Fruit fly (Drosophila melanogaster): ENCODE measurements around the gene CG42870.
A peak's percentile ranks its signal among the peaks of the same experiment; 100 is the strongest.

Gene CG42870

DNA sequence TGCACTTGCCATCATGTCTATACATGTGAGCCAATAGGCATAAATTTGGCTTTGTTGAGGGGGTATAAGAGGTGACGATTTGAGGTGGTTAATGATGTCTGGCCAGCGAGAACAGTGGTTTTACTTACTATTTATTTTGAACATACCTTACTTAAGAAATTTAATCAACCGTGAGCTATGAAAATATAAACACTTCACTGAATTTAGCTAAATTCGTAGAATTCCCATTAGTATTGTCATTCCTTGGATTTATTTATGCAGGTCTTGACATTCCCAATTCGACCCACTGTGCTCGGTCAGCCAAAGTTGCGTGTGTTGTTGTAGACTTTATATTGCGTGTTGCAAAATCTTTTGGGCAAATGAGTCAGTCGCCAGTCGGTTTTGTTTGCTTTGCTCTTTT, 49.3 kb downstream of the CG42870 start (continued):
- TF ChIP-seq HmgZ (tag; optimal IDR thresholded peaks at IDR 0.05) (no peak), z (GFP tag; IDR thresholded peaks at IDR 0.05) (no peak), Dad (GFP tag; optimal IDR thresholded peaks at IDR 0.05) (no peak), Bteb2 (GFP tag; optimal IDR thresholded peaks at IDR 0.05) (no peak), CG12236 (GFP tag; optimal IDR thresholded peaks at IDR 0.05) (no peak), CG11504 (tag; optimal IDR thresholded peaks at IDR 0.05) (peak; percentile 45), lab (GFP tag; optimal IDR thresholded peaks at IDR 0.05) (no peak), org-1 (GFP tag; optimal IDR thresholded peaks at IDR 0.05) (no peak), br (optimal IDR thresholded peaks at IDR 0.05) (no peak), CG5245 (GFP tag; optimal IDR thresholded peaks at IDR 0.05) (no peak), CG32532 (GFP tag; IDR thresholded peaks at IDR 0.05) (no peak), lmd (GFP tag; IDR thresholded peaks at IDR 0.05) (peak; percentile 13; the same call in 1 of the 2 replicates), dati (GFP tag; IDR thresholded peaks at IDR 0.05) (no peak), zen (tag; optimal IDR thresholded peaks at IDR 0.05) (no peak), hkb (optimal IDR thresholded peaks at IDR 0.05) (no peak), hkb (GFP tag; IDR thresholded peaks at IDR 0.05) (peak; percentile 41; the same call in 1 of the 2 replicates), gfzf (GFP tag; optimal IDR thresholded peaks at IDR 0.05) (no peak), wor (GFP tag; IDR thresholded peaks at IDR 0.05) (0 out of 2 replicates have a peak, but pooled peaks have one; percentile 11), sima (GFP tag; optimal IDR thresholded peaks at IDR 0.05) (no peak), CG15269 (tag; optimal IDR thresholded peaks at IDR 0.05) (peak; percentile 29), trem (tag; optimal IDR thresholded peaks at IDR 0.05) (no peak), vfl (GFP tag; optimal IDR thresholded peaks at IDR 0.05) (no peak), bowl (GFP tag; IDR thresholded peaks at IDR 0.05) (no peak), ab (GFP tag; optimal IDR thresholded peaks at IDR 0.05) (no peak), CG3407 (GFP tag; optimal IDR thresholded peaks at IDR 0.05) (no peak), tna (GFP tag; IDR thresholded peaks at IDR 0.05; ENCODE audit: partially characterized antibody) (no peak), sqz (GFP tag; optimal IDR thresholded peaks at IDR 0.05) (no peak), Hr51 (GFP tag; optimal IDR thresholded peaks at IDR 0.05) (peak in 1 of 2 experiments; percentile 59), ara (GFP tag; IDR thresholded peaks at IDR 0.05) (no peak), BtbVII (GFP tag; optimal IDR thresholded peaks at IDR 0.05) (no peak), CG3726 (GFP tag; IDR thresholded peaks at IDR 0.05) (0 out of 3 replicates have a peak, but pooled peaks have one; percentile 24), NC2α (GFP tag; optimal IDR thresholded peaks at IDR 0.05) (no peak), mam (GFP tag; optimal IDR thresholded peaks at IDR 0.05) (peak; percentile 0), CG11695 (GFP tag; IDR thresholded peaks at IDR 0.05) (0 out of 3 replicates have a peak, but pooled peaks have one; percentile 30), sug (tag; optimal IDR thresholded peaks at IDR 0.05) (no peak), Bgb (GFP tag; IDR thresholded peaks at IDR 0.05; ENCODE audit: partially characterized antibody) (no peak), ap (GFP tag; IDR thresholded peaks at IDR 0.05) (no peak), CG1832 (GFP tag; optimal IDR thresholded peaks at IDR 0.05) (no peak), Deaf1 (tag; optimal IDR thresholded peaks at IDR 0.05) (no peak), H2.0 (GFP tag; IDR thresholded peaks at IDR 0.05) (0 out of 2 replicates have a peak, but pooled peaks have one; percentile 31), gem (tag; optimal IDR thresholded peaks at IDR 0.05) (peak; percentile 32), CG32772 (GFP tag; IDR thresholded peaks at IDR 0.05) (0 out of 2 replicates have a peak, but pooled peaks have one; percentile 31), CG4730 (GFP tag; IDR thresholded peaks at IDR 0.05) (no peak), gsb (GFP tag; IDR thresholded peaks at IDR 0.05) (no peak), ranshi (GFP tag; IDR thresholded peaks at IDR 0.05) (no peak), E2f1 (GFP tag; IDR thresholded peaks at IDR 0.05) (peak; percentile 55; the same call in 1 of the 2 replicates), Mes4 (GFP tag; optimal IDR thresholded peaks at IDR 0.05) (no peak), seq (GFP tag; IDR thresholded peaks at IDR 0.05) (no peak), CG6683 (GFP tag; optimal IDR thresholded peaks at IDR 0.05) (no peak), Hmr (GFP tag; optimal IDR thresholded peaks at IDR 0.05) (no peak), CG6689 (GFP tag; IDR thresholded peaks at IDR 0.05) (no peak), dmrt11E (tag; optimal IDR thresholded peaks at IDR 0.05) (no peak)
